Worm (Caenorhabditis elegans): ENCODE results near the gene T05B11.4.

- no peak for TF ChIP-seq B0035.1 (tag; optimal IDR thresholded peaks at IDR 0.05)
- no peak for TF ChIP-seq attf-5 (GFP tag; optimal IDR thresholded peaks at IDR 0.05)
- TF ChIP-seq D2030.7 (GFP tag; IDR thresholded peaks at IDR 0.05): no peak
- TF ChIP-seq C06A6.2 (GFP tag; conservative IDR thresholded peaks at IDR 0.05): no peak
- no peak for TF ChIP-seq ceh-79 (tag; optimal IDR thresholded peaks at IDR 0.05)
- no peak for TF ChIP-seq F33H1.4 (GFP tag; IDR thresholded peaks at IDR 0.05)
- TF ChIP-seq pha-4 (tag; optimal IDR thresholded peaks at IDR 0.05): no peak
- TF ChIP-seq ceh-58 (GFP tag; IDR thresholded peaks at IDR 0.05): no peak
- TF ChIP-seq mes-4 (tag; optimal IDR thresholded peaks at IDR 0.05): no peak
- no peak for TF ChIP-seq bed-1 (GFP tag; IDR thresholded peaks at IDR 0.05)
- TF ChIP-seq snpc-4 (GFP tag; optimal IDR thresholded peaks at IDR 0.05): no peak
- no peak for TF ChIP-seq snpc-4 (tag; optimal IDR thresholded peaks at IDR 0.05)
Measured at ce11 chrV:7777098-7777497, 22.6 kb upstream of the T05B11.4 start, which contains the start of gene C26F1.3.

All from whole organism, young adult.